Fruit fly (Drosophila melanogaster): Measurements from ENCODE around the gene CG43703.

The CG43703 gene

dm6 chr2L:3805274-3806196, 40.2 kb downstream of the CG43703 start (continued):
- TF ChIP-seq CG9876 (GFP tag; optimal IDR thresholded peaks at IDR 0.05) (no peak), dm (GFP tag; optimal IDR thresholded peaks at IDR 0.05) (no peak), tin (GFP tag; optimal IDR thresholded peaks at IDR 0.05) (peak; percentile 6), Dip2 (GFP tag; IDR thresholded peaks at IDR 0.05) (no peak), CG30020 (tag; optimal IDR thresholded peaks at IDR 0.05) (no peak), CG9797 (GFP tag; optimal IDR thresholded peaks at IDR 0.05) (no peak), ac (GFP tag; optimal IDR thresholded peaks at IDR 0.05) (no peak), seq (GFP tag; IDR thresholded peaks at IDR 0.05) (no peak), CG6765 (GFP tag; optimal IDR thresholded peaks at IDR 0.05) (no peak), row (GFP tag; IDR thresholded peaks at IDR 0.05) (peak; percentile 29; the same call in 2 of the 3 replicates), vnd (GFP tag; IDR thresholded peaks at IDR 0.05; ENCODE audit: partially characterized antibody) (no peak), YL-1 (GFP tag; optimal IDR thresholded peaks at IDR 0.05) (no peak), Abd-B (GFP tag; optimal IDR thresholded peaks at IDR 0.05) (peak; percentile 38), Side (GFP tag; optimal IDR thresholded peaks at IDR 0.05) (no peak), hb (GFP tag; IDR thresholded peaks at IDR 0.05; ENCODE audit: partially characterized antibody) (no peak), B-H2 (GFP tag; optimal IDR thresholded peaks at IDR 0.05) (no peak), CG6175 (GFP tag; IDR thresholded peaks at IDR 0.05) (no peak), ato (GFP tag; IDR thresholded peaks at IDR 0.05; ENCODE audit: partially characterized antibody) (no peak), pan (optimal IDR thresholded peaks at IDR 0.05) (no peak), pan (GFP tag; optimal IDR thresholded peaks at IDR 0.05 in 1 of 2, IDR thresholded peaks at IDR 0.05 in 1 of 2) (no peak), Meics (GFP tag; optimal IDR thresholded peaks at IDR 0.05) (peak; percentile 19), Trl (optimal IDR thresholded peaks at IDR 0.05) (peak in 1 of 2 experiments; percentile 3), Trl (GFP tag; optimal IDR thresholded peaks at IDR 0.05) (no peak), wek (GFP tag; optimal IDR thresholded peaks at IDR 0.05) (no peak), CG9215 (GFP tag; IDR thresholded peaks at IDR 0.05) (no peak), nerfin-1 (tag; optimal IDR thresholded peaks at IDR 0.05) (peak; percentile 3), Ptx1 (GFP tag; IDR thresholded peaks at IDR 0.05) (no peak), Atf-2 (GFP tag; optimal IDR thresholded peaks at IDR 0.05) (no peak), sens (GFP tag) (peak; percentile 29), CG18764 (GFP tag; optimal IDR thresholded peaks at IDR 0.05) (no peak), CG15269 (tag; optimal IDR thresholded peaks at IDR 0.05) (peak; percentile 25), Bteb2 (GFP tag; optimal IDR thresholded peaks at IDR 0.05) (no peak), CG9932 (GFP tag; IDR thresholded peaks at IDR 0.05) (no peak), ind (GFP tag; optimal IDR thresholded peaks at IDR 0.05) (no peak), CG10366 (GFP tag; IDR thresholded peaks at IDR 0.05) (peak; percentile 38), BtbVII (GFP tag; optimal IDR thresholded peaks at IDR 0.05) (no peak), CG1529 (GFP tag; optimal IDR thresholded peaks at IDR 0.05) (no peak), Hand (GFP tag; optimal IDR thresholded peaks at IDR 0.05) (no peak), Deaf1 (tag; optimal IDR thresholded peaks at IDR 0.05) (peak; percentile 81), CG2712 (tag; optimal IDR thresholded peaks at IDR 0.05) (peak; percentile 60), klu (GFP tag; IDR thresholded peaks at IDR 0.05) (no peak), z (GFP tag; IDR thresholded peaks at IDR 0.05) (0 out of 3 replicates have a peak, but pooled peaks have one; percentile 52), vvl (GFP tag; IDR thresholded peaks at IDR 0.05) (peak; percentile 31; the same call in 1 of the 2 replicates), Rx (GFP tag; IDR thresholded peaks at IDR 0.05) (0 out of 2 replicates have a peak, but pooled peaks have one; percentile 21), chm (GFP tag; IDR thresholded peaks at IDR 0.05) (peak; percentile 68), dimm (GFP tag; IDR thresholded peaks at IDR 0.05) (no peak), CG8765 (GFP tag; IDR thresholded peaks at IDR 0.05) (no peak), rib (GFP tag; IDR thresholded peaks at IDR 0.05) (0 out of 2 replicates have a peak, but pooled peaks have one; percentile 38)

Data from whole organism, embryonic.